Fruit fly (Drosophila melanogaster): ENCODE measurements around the gene Nepl8.

Nepl8 gene

DNA sequence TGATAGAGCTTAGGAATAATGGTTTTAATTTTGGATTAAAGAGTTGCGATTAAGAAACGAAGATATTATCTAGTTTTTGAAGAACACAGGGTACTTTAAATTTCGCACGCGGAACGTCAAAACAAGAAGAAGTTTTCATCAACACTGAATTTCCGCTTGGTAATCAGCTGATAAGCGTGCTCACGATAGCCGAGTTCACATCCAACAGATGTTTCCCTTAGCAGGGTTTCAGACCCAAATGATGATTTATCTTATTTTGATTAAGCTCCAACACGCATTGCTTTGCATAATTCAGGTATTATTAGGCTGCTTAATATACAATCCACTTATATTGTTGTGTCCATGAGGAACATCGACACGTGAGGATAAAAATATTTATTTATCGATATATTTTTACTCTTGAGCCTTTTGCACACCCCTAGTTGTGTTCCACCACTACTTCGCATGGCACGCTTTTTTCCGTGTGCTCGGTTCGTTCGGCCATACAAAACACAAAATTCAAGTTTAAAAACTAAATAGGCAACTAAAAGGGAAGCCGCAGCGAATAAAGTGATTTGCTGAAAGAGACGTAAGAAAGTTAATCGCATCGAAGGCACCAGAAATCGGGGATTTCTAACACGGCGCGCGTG, 3.3 kb downstream of the Nepl8 start, which contains the start of gene Tpr2 (continued):
- TF ChIP-seq CG6683 (GFP tag; optimal IDR thresholded peaks at IDR 0.05) (no peak), sens (GFP tag) (peak; percentile 89), lbe (GFP tag; optimal IDR thresholded peaks at IDR 0.05) (peak; percentile 37), CG4404 (GFP tag; IDR thresholded peaks at IDR 0.05) (no peak), CG11085 (GFP tag; IDR thresholded peaks at IDR 0.05) (no peak), CG12104 (GFP tag; optimal IDR thresholded peaks at IDR 0.05) (peak; percentile 35), Gsc (GFP tag; IDR thresholded peaks at IDR 0.05) (no peak), Hr39 (optimal IDR thresholded peaks at IDR 0.05) (no peak), CG1832 (GFP tag; optimal IDR thresholded peaks at IDR 0.05) (no peak), CG2120 (GFP tag; optimal IDR thresholded peaks at IDR 0.05) (peak; percentile 69), unpg (GFP tag; optimal IDR thresholded peaks at IDR 0.05) (peak; percentile 56), Ssrp (tag; optimal IDR thresholded peaks at IDR 0.05) (peak; percentile 38), sc (optimal IDR thresholded peaks at IDR 0.05) (no peak), sc (GFP tag; optimal IDR thresholded peaks at IDR 0.05) (no peak), crp (GFP tag; optimal IDR thresholded peaks at IDR 0.05) (peak; percentile 100), ind (GFP tag; optimal IDR thresholded peaks at IDR 0.05) (peak; percentile 7), fd102C (GFP tag; optimal IDR thresholded peaks at IDR 0.05) (peak; percentile 33), nerfin-1 (tag; optimal IDR thresholded peaks at IDR 0.05) (peak; percentile 23), Dbx (GFP tag; IDR thresholded peaks at IDR 0.05) (peak; percentile 72), amos (GFP tag; IDR thresholded peaks at IDR 0.05; ENCODE audit: partially characterized antibody) (peak; percentile 88), vvl (GFP tag; IDR thresholded peaks at IDR 0.05) (peak; percentile 80), Hmx (GFP tag; optimal IDR thresholded peaks at IDR 0.05) (no peak), CG9797 (GFP tag; optimal IDR thresholded peaks at IDR 0.05) (peak; percentile 61), CTCF (GFP tag; optimal IDR thresholded peaks at IDR 0.05) (peak; percentile 70), CG1647 (GFP tag; optimal IDR thresholded peaks at IDR 0.05) (no peak), maf-S (GFP tag; optimal IDR thresholded peaks at IDR 0.05) (peak; percentile 52), chif (GFP tag; optimal IDR thresholded peaks at IDR 0.05) (peak; percentile 57 to 66), org-1 (GFP tag; optimal IDR thresholded peaks at IDR 0.05) (peak; percentile 36), insv (GFP tag; optimal IDR thresholded peaks at IDR 0.05) (peak in 1 of 2 experiments; percentile 68), corto (GFP tag; optimal IDR thresholded peaks at IDR 0.05) (no peak), Sox100B (GFP tag; optimal IDR thresholded peaks at IDR 0.05) (peak; percentile 27), CG6765 (GFP tag; optimal IDR thresholded peaks at IDR 0.05) (no peak), mirr (GFP tag; optimal IDR thresholded peaks at IDR 0.05) (peak; percentile 35), Fer3 (tag; optimal IDR thresholded peaks at IDR 0.05) (no peak), CG11093 (GFP tag; IDR thresholded peaks at IDR 0.05) (no peak), CG9215 (GFP tag; IDR thresholded peaks at IDR 0.05) (0 out of 2 replicates have a peak, but pooled peaks have one; percentile 26), mld (GFP tag; IDR thresholded peaks at IDR 0.05; ENCODE audit: partially characterized antibody) (0 out of 3 replicates have a peak, but pooled peaks have one; percentile 32), otp (GFP tag; IDR thresholded peaks at IDR 0.05) (no peak), cas (GFP tag; IDR thresholded peaks at IDR 0.05) (0 out of 2 replicates have a peak, but pooled peaks have one; percentile 19), CG15601 (tag; optimal IDR thresholded peaks at IDR 0.05) (peak; percentile 82), Usf (GFP tag; optimal IDR thresholded peaks at IDR 0.05) (no peak), CG11560 (tag; IDR thresholded peaks at IDR 0.05) (0 out of 3 replicates have a peak, but pooled peaks have one; percentile 33), CG10274 (GFP tag; optimal IDR thresholded peaks at IDR 0.05) (no peak), Doc3 (GFP tag; IDR thresholded peaks at IDR 0.05; ENCODE audit: partially characterized antibody) (peak; percentile 95), Side (GFP tag; optimal IDR thresholded peaks at IDR 0.05) (peak; percentile 22), slbo (GFP tag; IDR thresholded peaks at IDR 0.05) (peak; percentile 52; the same call in 1 of the 2 replicates), tin (GFP tag; optimal IDR thresholded peaks at IDR 0.05) (peak; percentile 42), Myb (GFP tag; optimal IDR thresholded peaks at IDR 0.05) (peak; percentile 47), Bgb (GFP tag; IDR thresholded peaks at IDR 0.05; ENCODE audit: partially characterized antibody) (peak; percentile 88), CrebB (tag; optimal IDR thresholded peaks at IDR 0.05) (peak; percentile 74), usp (GFP tag; optimal IDR thresholded peaks at IDR 0.05) (no peak)

Data from whole organism, embryonic.